Fruit fly (Drosophila melanogaster) whole organism: Measurements from ENCODE around the gene pbl.

Experiments used
- psq ChIP-seq: fragments of >200 bp; optimal IDR thresholded peaks from 2 replicates; lab custom pipeline; 2017
- usp ChIP-seq: fragments of >200 bp; optimal IDR thresholded peaks from 2 replicates; lab custom pipeline; 2017; ENCODE audit warnings: missing biosample characterization, missing genetic modification characterization, mixed read lengths

DNA sequence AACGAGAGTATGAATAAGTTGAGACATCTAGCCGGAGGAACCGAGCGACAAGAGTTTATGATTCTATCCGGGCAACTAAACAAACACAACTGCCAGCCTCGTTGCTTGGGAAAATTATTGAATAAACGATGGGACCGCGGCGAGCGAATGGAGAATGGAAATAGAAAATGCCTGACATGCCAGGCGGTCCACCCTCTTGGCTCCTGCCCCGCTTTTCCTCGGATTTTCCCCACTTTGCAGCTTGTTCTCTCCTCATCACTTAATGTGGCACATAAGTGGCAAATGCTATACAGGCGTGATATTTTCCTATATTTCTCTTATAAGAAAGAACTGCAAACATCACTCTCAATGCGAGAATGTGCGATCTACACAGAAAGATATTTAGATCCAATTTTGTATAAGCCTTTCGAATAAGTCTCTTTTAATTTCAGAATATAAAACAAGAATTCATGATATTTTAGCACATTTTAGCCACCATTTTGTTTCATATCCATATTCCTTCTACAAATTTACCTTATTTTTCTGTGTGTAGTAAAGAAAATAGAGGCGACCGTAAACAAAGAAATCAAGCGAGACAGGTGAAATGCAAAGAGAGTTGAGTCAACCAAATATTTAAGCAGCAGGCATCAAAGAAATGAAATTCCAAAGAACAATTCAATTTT lies 8.1 kb downstream of the pbl start:
- no peak for TF ChIP-seq usp (GFP tag; lab: Kevin White, UChicago)
- no peak for TF ChIP-seq psq (lab: Kevin White, UChicago)
